Fruit fly (Drosophila melanogaster) whole organism, embryonic: ENCODE data around the gene CG11664.
A peak's percentile ranks its signal among the peaks of the same experiment; 100 is the strongest.

Experiments used
- Atf3 ChIP-seq: fragments of 200-800 bp; sonication (Bioruptor generic); optimal IDR thresholded peaks from 3 replicates; lab custom pipeline; 2016; ENCODE audit warnings: missing biosample characterization, missing genetic modification characterization
- CG10543 ChIP-seq: fragments of 200-800 bp; sonication (Bioruptor generic); optimal IDR thresholded peaks from 3 replicates; lab custom pipeline; 2017; ENCODE audit warnings: missing biosample characterization, mild to moderate bottlenecking, missing genetic modification characterization, moderate library complexity
- CG11696 ChIP-seq: fragments of 200-800 bp; sonication (Bioruptor generic); IDR thresholded peaks from 2 replicates; pipeline ENCODE4 v1.3.6; 2022; ENCODE audit warnings: missing biosample characterization, missing genetic modification characterization
- CG15601 ChIP-seq: fragments of 200-800 bp; sonication (Bioruptor generic); optimal IDR thresholded peaks from 3 replicates; lab custom pipeline; 2019; ENCODE audit warnings: missing biosample characterization, mild to moderate bottlenecking, missing genetic modification characterization, moderate library complexity
- CG15696 ChIP-seq: fragments of 200-800 bp; sonication (Bioruptor generic); optimal IDR thresholded peaks from 2 replicates; lab custom pipeline; 2019; ENCODE audit warnings: missing biosample characterization, mild to moderate bottlenecking, missing genetic modification characterization, moderate library complexity
- CG16813 ChIP-seq: fragments of 200-800 bp; sonication (Bioruptor generic); IDR thresholded peaks from 3 replicates; pipeline ENCODE4 v1.3.6; 2022; ENCODE audit warnings: missing biosample characterization, missing genetic modification characterization; ENCODE audit not compliant: partially characterized antibody
- CG18764 ChIP-seq: fragments of 200-800 bp; sonication (Bioruptor generic); optimal IDR thresholded peaks from 3 replicates; lab custom pipeline; 2016; ENCODE audit warnings: missing biosample characterization, missing genetic modification characterization
- CG3065 ChIP-seq: fragments of 200-800 bp; sonication (Bioruptor generic); optimal IDR thresholded peaks from 2 replicates; lab custom pipeline; 2016; ENCODE audit warnings: missing biosample characterization, missing genetic modification characterization
- CG32532 ChIP-seq: fragments of 200-800 bp; sonication (Bioruptor generic); IDR thresholded peaks from 2 replicates; pipeline ENCODE4 v1.3.6; 2022; ENCODE audit warnings: missing biosample characterization, missing genetic modification characterization
- CG3838 ChIP-seq: fragments of 200-800 bp; sonication (Bioruptor generic); optimal IDR thresholded peaks from 3 replicates; lab custom pipeline; 2016; ENCODE audit warnings: missing biosample characterization, missing genetic modification characterization
- CG3995 ChIP-seq: fragments of 200-800 bp; sonication (Bioruptor generic); optimal IDR thresholded peaks from 3 replicates; lab custom pipeline; 2016; ENCODE audit warnings: missing biosample characterization, missing genetic modification characterization
- CG4854 ChIP-seq: fragments of 200-800 bp; sonication (Bioruptor generic); optimal IDR thresholded peaks from 2 replicates; lab custom pipeline; 2016; ENCODE audit warnings: missing biosample characterization, missing genetic modification characterization, inconsistent platforms
- CG6175 ChIP-seq: fragments of 200-800 bp; sonication (Bioruptor generic); IDR thresholded peaks from 3 replicates; pipeline ENCODE4 v1.3.6; 2022; ENCODE audit warnings: missing biosample characterization, missing genetic modification characterization
- CG8359 ChIP-seq: fragments of 200-800 bp; sonication (Bioruptor generic); optimal IDR thresholded peaks from 2 replicates; lab custom pipeline; 2017; ENCODE audit warnings: missing biosample characterization, mild to moderate bottlenecking, missing genetic modification characterization, borderline replicate concordance
- CG8765 ChIP-seq: fragments of 200-800 bp; sonication (Bioruptor generic); IDR thresholded peaks from 2 replicates; pipeline ENCODE4 v1.3.6; 2022; ENCODE audit warnings: missing biosample characterization, missing genetic modification characterization
- CG9876 ChIP-seq: fragments of 200-800 bp; sonication (Bioruptor generic); optimal IDR thresholded peaks from 2 replicates; lab custom pipeline; 2016; ENCODE audit warnings: missing biosample characterization, missing genetic modification characterization
- CHES-1-like ChIP-seq: fragments of 200-800 bp; sonication (Bioruptor generic); optimal IDR thresholded peaks from 2 replicates; lab custom pipeline; 2016; ENCODE audit warnings: missing biosample characterization, missing genetic modification characterization
- D ChIP-seq, 2 experiments: fragments of 200-800 bp in 1 of 2; fragments of >200 bp in 1 of 2; sonication (Bioruptor generic) in 1 of 2; optimal IDR thresholded peaks; 2 replicates in 1 of 2; 3 replicates in 1 of 2; lab custom pipeline; 2017; ENCODE audit warnings: mild to moderate bottlenecking in 1 of 2, missing biosample characterization in 1 of 2, missing genetic modification characterization in 1 of 2, missing genetic modification reagents in 1 of 2
- Dad ChIP-seq: fragments of 200-800 bp; sonication (Bioruptor generic); optimal IDR thresholded peaks from 3 replicates; lab custom pipeline; 2016; ENCODE audit warnings: missing biosample characterization, missing genetic modification characterization
- Deaf1 ChIP-seq: fragments of 200-800 bp; optimal IDR thresholded peaks from 3 replicates; lab custom pipeline; 2019; ENCODE audit warnings: missing biosample characterization, mild to moderate bottlenecking, missing genetic modification characterization, moderate library complexity
- Dll ChIP-seq: fragments of 200-800 bp; sonication (Bioruptor generic); IDR thresholded peaks from 4 replicates; pipeline ENCODE4 v1.3.6; 2022; ENCODE audit warnings: missing biosample characterization, missing genetic modification characterization; ENCODE audit not compliant: partially characterized antibody
- Dref ChIP-seq: fragments of 200-800 bp; sonication (Bioruptor generic); IDR thresholded peaks from 2 replicates; pipeline ENCODE4 v1.3.6; 2022; ENCODE audit warnings: missing biosample characterization, missing genetic modification characterization
- Elba2 ChIP-seq: fragments of 200-800 bp; sonication (Bioruptor generic); optimal IDR thresholded peaks from 3 replicates; lab custom pipeline; 2016; ENCODE audit warnings: missing biosample characterization, missing genetic modification characterization
- HmgD ChIP-seq: fragments of 200-800 bp; sonication (Bioruptor generic); optimal IDR thresholded peaks from 3 replicates; lab custom pipeline; 2016; ENCODE audit warnings: missing biosample characterization, missing genetic modification characterization
- Neu2 ChIP-seq: fragments of 200-800 bp; sonication (Bioruptor generic); optimal IDR thresholded peaks from 3 replicates; lab custom pipeline; 2016; ENCODE audit warnings: missing biosample characterization, missing genetic modification characterization, borderline replicate concordance
- Nf-YC ChIP-seq: fragments of 200-800 bp; optimal IDR thresholded peaks from 3 replicates; lab custom pipeline; 2019; ENCODE audit warnings: missing biosample characterization, mild to moderate bottlenecking, missing genetic modification characterization, moderate library complexity
- Oli ChIP-seq: fragments of 200-800 bp; sonication (Bioruptor generic); optimal IDR thresholded peaks from 2 replicates; lab custom pipeline; 2018; ENCODE audit warnings: missing biosample characterization, mild to moderate bottlenecking, missing genetic modification characterization, moderate library complexity
- PHDP ChIP-seq: fragments of 200-800 bp; sonication (Bioruptor generic); optimal IDR thresholded peaks from 3 replicates; lab custom pipeline; 2018; ENCODE audit warnings: missing biosample characterization, mild to moderate bottlenecking, missing genetic modification characterization, moderate library complexity
- TFAM ChIP-seq: fragments of 200-800 bp; sonication (Bioruptor generic); optimal IDR thresholded peaks from 2 replicates; lab custom pipeline; 2017; ENCODE audit warnings: missing biosample characterization, missing genetic modification characterization, inconsistent platforms
- Tbp ChIP-seq: fragments of >200 bp; optimal IDR thresholded peaks from 2 replicates; lab custom pipeline; 2018; ENCODE audit warnings: missing biosample characterization, missing genetic modification characterization
- YL-1 ChIP-seq: fragments of 200-800 bp; sonication (Bioruptor generic); optimal IDR thresholded peaks from 3 replicates; lab custom pipeline; 2017; ENCODE audit warnings: missing biosample characterization, mild to moderate bottlenecking, missing genetic modification characterization
- al ChIP-seq: fragments of 200-800 bp; sonication (Bioruptor generic); IDR thresholded peaks from 2 replicates; pipeline ENCODE4 v1.3.6; 2022; ENCODE audit warnings: missing biosample characterization, missing genetic modification characterization
- amos ChIP-seq: fragments of 200-800 bp; sonication (Bioruptor generic); IDR thresholded peaks from 2 replicates; pipeline ENCODE4 v1.3.6; 2022; ENCODE audit warnings: missing biosample characterization, missing genetic modification characterization; ENCODE audit not compliant: partially characterized antibody
- bowl ChIP-seq: fragments of 200-800 bp; sonication (Bioruptor generic); IDR thresholded peaks from 2 replicates; pipeline ENCODE4 v1.3.6; 2022; ENCODE audit warnings: missing biosample characterization, missing genetic modification characterization
- btn ChIP-seq: fragments of 200-800 bp; sonication (Bioruptor generic); optimal IDR thresholded peaks from 2 replicates; lab custom pipeline; 2016; ENCODE audit warnings: missing biosample characterization, missing genetic modification characterization
- disco-r ChIP-seq: fragments of 200-800 bp; sonication (Bioruptor generic); optimal IDR thresholded peaks from 2 replicates; lab custom pipeline; 2016; ENCODE audit warnings: missing biosample characterization, missing genetic modification characterization
- ems ChIP-seq: fragments of 200-800 bp; sonication (Bioruptor generic); optimal IDR thresholded peaks from 3 replicates; lab custom pipeline; 2016; ENCODE audit warnings: missing biosample characterization, missing genetic modification characterization
- en ChIP-seq: fragments of 200-800 bp; sonication (Bioruptor generic); optimal IDR thresholded peaks from 2 replicates; lab custom pipeline; 2016; ENCODE audit warnings: missing biosample characterization, missing genetic modification characterization
- fd102C ChIP-seq: fragments of 200-800 bp; sonication (Bioruptor generic); optimal IDR thresholded peaks from 2 replicates; lab custom pipeline; 2018; ENCODE audit warnings: missing biosample characterization, mild to moderate bottlenecking, missing genetic modification characterization, moderate library complexity
- gce ChIP-seq: fragments of 200-800 bp; sonication (Bioruptor generic); IDR thresholded peaks from 3 replicates; pipeline ENCODE4 v1.3.6; 2022; ENCODE audit warnings: missing biosample characterization, missing genetic modification characterization
- h ChIP-seq: fragments of >200 bp; optimal IDR thresholded peaks from 2 replicates; lab custom pipeline; 2017
- hkb ChIP-seq, 2 experiments: fragments of 200-800 bp in 1 of 2; fragments of >200 bp in 1 of 2; sonication (Bioruptor generic) in 1 of 2; IDR thresholded peaks in 1 of 2; optimal IDR thresholded peaks in 1 of 2; 2 replicates each; pipeline versions ENCODE4 v1.3.6 to Lab custom; 2017 to 2022; ENCODE audit warnings: missing biosample characterization in 1 of 2, missing genetic modification characterization in 1 of 2
- knrl ChIP-seq: fragments of 200-800 bp; sonication (Bioruptor generic); IDR thresholded peaks from 3 replicates; pipeline ENCODE4 v1.3.6; 2022; ENCODE audit warnings: missing biosample characterization, missing genetic modification characterization; ENCODE audit not compliant: partially characterized antibody
- lab ChIP-seq: fragments of 200-800 bp; sonication (Bioruptor generic); optimal IDR thresholded peaks from 3 replicates; lab custom pipeline; 2017; ENCODE audit warnings: missing biosample characterization, missing genetic modification characterization, mild to moderate bottlenecking, moderate library complexity, missing genetic modification reagents
- lov ChIP-seq, 2 experiments: fragments of 200-800 bp in 1 of 2; fragments of >200 bp in 1 of 2; sonication (Bioruptor generic) in 1 of 2; IDR thresholded peaks in 1 of 2; optimal IDR thresholded peaks in 1 of 2; 2 replicates in 1 of 2; 3 replicates in 1 of 2; pipeline versions ENCODE4 v1.3.6 to Lab custom; 2017 to 2022; ENCODE audit warnings: missing biosample characterization in 1 of 2, missing genetic modification characterization in 1 of 2
- mam ChIP-seq: fragments of 200-800 bp; sonication (Bioruptor generic); optimal IDR thresholded peaks from 3 replicates; lab custom pipeline; 2016; ENCODE audit warnings: missing biosample characterization, missing genetic modification characterization
- pb ChIP-seq: fragments of 200-800 bp; sonication (Bioruptor generic); optimal IDR thresholded peaks from 3 replicates; lab custom pipeline; 2016; ENCODE audit warnings: missing biosample characterization, missing genetic modification characterization
- slbo ChIP-seq: fragments of 200-800 bp; sonication (Bioruptor generic); IDR thresholded peaks from 2 replicates; pipeline ENCODE4 v1.3.6; 2022; ENCODE audit warnings: missing biosample characterization, missing genetic modification characterization

CG11664 gene

dm6 chrX:900725-901345 is 25.3 kb downstream of the CG11664 start (continued):
- TF ChIP-seq Oli (tag; lab: Kevin White, UChicago) (peak; percentile 84), CG3838 (GFP tag; lab: Kevin White, UChicago) (peak; percentile 30), knrl (GFP tag; lab: Robert Waterston, UW) (no peak), D (optimal IDR thresholded peaks at IDR 0.05; lab: Kevin White, UChicago) (no peak), D (GFP tag; optimal IDR thresholded peaks at IDR 0.05; lab: Kevin White, UChicago) (peak; percentile 51), CG8765 (peak; percentile 44; the same call in 1 of the 2 replicates), CG3995 (peak; percentile 11), btn (GFP tag; lab: Kevin White, UChicago) (peak; percentile 56), ems (GFP tag; lab: Kevin White, UChicago) (peak; percentile 65), Tbp (GFP tag; lab: Kevin White, UChicago) (no peak), gce (GFP tag; lab: Robert Waterston, UW) (0 out of 3 replicates have a peak, but pooled peaks have one; percentile 31), CG15696 (tag; lab: Kevin White, UChicago) (peak; percentile 34), CG15601 (tag; lab: Kevin White, UChicago) (peak; percentile 45), disco-r (GFP tag; lab: Kevin White, UChicago) (peak; percentile 9), HmgD (GFP tag; lab: Kevin White, UChicago) (peak; percentile 53), CG3065 (peak; percentile 22), Elba2 (GFP tag; lab: Kevin White, UChicago) (no peak), YL-1 (GFP tag; lab: Kevin White, UChicago) (no peak), TFAM (GFP tag; lab: Kevin White, UChicago) (no peak), PHDP (tag; lab: Kevin White, UChicago) (peak; percentile 85), CG32532 (GFP tag; lab: Robert Waterston, UW) (peak; percentile 81), lov (optimal IDR thresholded peaks at IDR 0.05; lab: Kevin White, UChicago) (no peak), lov (GFP tag; IDR thresholded peaks at IDR 0.05; lab: Robert Waterston, UW) (no peak), pb (GFP tag; lab: Kevin White, UChicago) (peak; percentile 69), CG6175 (GFP tag; lab: Robert Waterston, UW) (peak; percentile 29; the same call in 1 of the 3 replicates), CG8359 (no peak), amos (GFP tag; lab: Robert Waterston, UW) (no peak), Dad (GFP tag; lab: Kevin White, UChicago) (peak; percentile 69), mam (GFP tag; lab: Kevin White, UChicago) (peak; percentile 85), CG10543 (GFP tag; lab: Kevin White, UChicago) (peak; percentile 50), CG18764 (peak; percentile 57), Neu2 (GFP tag; lab: Kevin White, UChicago) (no peak), Deaf1 (peak; percentile 43), CG9876 (GFP tag; lab: Kevin White, UChicago) (peak; percentile 69), slbo (peak; percentile 84), Atf3 (peak; percentile 60), CG16813 (no peak), hkb (optimal IDR thresholded peaks at IDR 0.05; lab: Kevin White, UChicago) (no peak), hkb (GFP tag; IDR thresholded peaks at IDR 0.05; lab: Robert Waterston, UW) (peak; percentile 80), fd102C (GFP tag; lab: Kevin White, UChicago) (peak; percentile 17), Dref (GFP tag; lab: Robert Waterston, UW) (no peak), Dll (GFP tag; lab: Robert Waterston, UW) (no peak), CG4854 (GFP tag; lab: Kevin White, UChicago) (peak; percentile 50), CG11696 (GFP tag; lab: Robert Waterston, UW) (peak; percentile 64), en (GFP tag; lab: Kevin White, UChicago) (peak; percentile 66), lab (peak; percentile 87), Nf-YC (tag; lab: Kevin White, UChicago) (peak; percentile 60), al (GFP tag; lab: Robert Waterston, UW) (peak; percentile 52; the same call in 1 of the 2 replicates), bowl (peak; percentile 30; the same call in 1 of the 2 replicates), CHES-1-like (GFP tag; lab: Kevin White, UChicago) (peak; percentile 64), h (lab: Kevin White, UChicago) (no peak)
